Worm (Caenorhabditis elegans) whole organism, L3 larva: Measurements from ENCODE around the gene frm-8.

ENCODE experiments used
- ZK546.5 ChIP-seq: sonication (generic microtip); optimal IDR thresholded peaks from 2 replicates; lab custom pipeline; 2017; ENCODE audit warnings: missing biosample characterization, missing genetic modification characterization
- aly-2 ChIP-seq: fragments of 150-350 bp; optimal IDR thresholded peaks from 2 replicates; lab custom pipeline; 2014; ENCODE audit warnings: missing biosample characterization, missing genetic modification characterization
- elt-3 ChIP-seq, 3 experiments: fragments of 150-350 bp in 1 of 3; sonication (generic microtip) in 2 of 3; optimal IDR thresholded peaks; 2 replicates in 2 of 3; 4 replicates in 1 of 3; lab custom pipeline; 2014 to 2017; ENCODE audit warnings: missing biosample characterization in 3 of 3, missing genetic modification characterization in 3 of 3
- mdl-1 ChIP-seq: fragments of 150-350 bp; optimal IDR thresholded peaks from 2 replicates; lab custom pipeline; 2014; ENCODE audit warnings: missing biosample characterization, missing genetic modification characterization
- nhr-12 ChIP-seq: fragments of 150-350 bp; optimal IDR thresholded peaks from 2 replicates; lab custom pipeline; 2014; ENCODE audit warnings: missing biosample characterization, missing genetic modification characterization
- nhr-23 ChIP-seq: fragments of 150-350 bp; optimal IDR thresholded peaks from 2 replicates; lab custom pipeline; 2014; ENCODE audit warnings: missing biosample characterization, missing genetic modification reagents, missing genetic modification characterization
- nhr-77 ChIP-seq: fragments of 150-350 bp; optimal IDR thresholded peaks from 2 replicates; lab custom pipeline; 2014; ENCODE audit warnings: missing biosample characterization, missing genetic modification characterization
- skn-1 ChIP-seq: fragments of 150-350 bp; optimal IDR thresholded peaks from 2 replicates; lab custom pipeline; 2014; ENCODE audit warnings: missing biosample characterization, missing genetic modification characterization
- unc-62 ChIP-seq: fragments of 150-350 bp; sonication (generic microtip); optimal IDR thresholded peaks from 4 replicates; lab custom pipeline; 2014; ENCODE audit warnings: missing biosample characterization, missing genetic modification reagents, missing genetic modification characterization
- ztf-11 ChIP-seq: fragments of 150-350 bp; optimal IDR thresholded peaks from 2 replicates; lab custom pipeline; 2014; ENCODE audit warnings: missing biosample characterization, missing genetic modification characterization

DNA sequence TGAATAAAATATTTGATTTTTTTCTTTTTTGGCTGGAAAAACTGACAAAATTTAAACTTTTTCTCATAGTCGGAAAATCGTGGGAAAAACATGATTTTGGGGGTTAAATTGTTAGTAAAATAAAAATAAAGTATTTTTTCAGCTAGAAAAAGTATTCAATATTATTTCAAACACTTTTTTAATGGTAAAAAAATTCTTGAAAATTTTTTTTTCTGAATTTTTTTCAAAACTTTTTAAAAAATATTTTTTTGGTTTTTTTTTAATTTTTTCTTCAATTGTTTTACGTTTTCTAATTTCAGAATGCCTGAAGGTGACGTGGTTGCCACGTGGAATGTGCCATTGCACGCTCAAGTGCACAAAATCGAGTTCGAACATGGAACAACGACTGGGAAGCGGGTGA, 64.0 kb downstream of the frm-8 start, which contains the start of gene C44B11.1:
- TF ChIP-seq nhr-12 (tag; lab: Kevin White, UChicago) (no peak), mdl-1 (tag; lab: Kevin White, UChicago) (no peak), elt-3 (tag; optimal IDR thresholded peaks at IDR 0.05; lab: Kevin White, UChicago) (no peak), aly-2 (tag; lab: Kevin White, UChicago) (no peak), unc-62 (GFP tag; lab: Kevin White, UChicago) (no peak), nhr-23 (no peak), ztf-11 (no peak), ZK546.5 (tag; lab: Kevin White, UChicago) (no peak), nhr-77 (tag; lab: Kevin White, UChicago) (no peak), skn-1 (tag; lab: Kevin White, UChicago) (no peak)
